Fruit fly (Drosophila melanogaster) whole organism, embryonic: ENCODE results near the gene CG1910.

ENCODE experiments used
- Atf-2 ChIP-seq: fragments of 200-800 bp; sonication (Bioruptor generic); optimal IDR thresholded peaks from 2 replicates; lab custom pipeline; 2016; ENCODE audit warnings: missing biosample characterization, missing genetic modification characterization
- B-H1 ChIP-seq: fragments of 200-800 bp; sonication (Bioruptor generic); IDR thresholded peaks from 3 replicates; pipeline ENCODE4 v1.3.6; 2022; ENCODE audit warnings: missing biosample characterization, missing genetic modification characterization
- BEAF-32 ChIP-seq: fragments of 200-800 bp; sonication (Bioruptor generic); optimal IDR thresholded peaks from 3 replicates; lab custom pipeline; 2017; ENCODE audit warnings: missing biosample characterization, missing genetic modification characterization, mild to moderate bottlenecking, moderate library complexity, missing genetic modification reagents
- CG10209 ChIP-seq: fragments of 200-800 bp; sonication (Bioruptor generic); optimal IDR thresholded peaks from 3 replicates; lab custom pipeline; 2017; ENCODE audit warnings: missing biosample characterization, mild to moderate bottlenecking, missing genetic modification characterization, missing genetic modification reagents
- CG11093 ChIP-seq: fragments of 200-800 bp; sonication (Bioruptor generic); IDR thresholded peaks from 3 replicates; pipeline ENCODE4 v1.3.6; 2022; ENCODE audit warnings: missing biosample characterization, missing genetic modification characterization
- CG11723 ChIP-seq: fragments of 200-800 bp; sonication (Bioruptor generic); optimal IDR thresholded peaks from 2 replicates; lab custom pipeline; 2017; ENCODE audit warnings: missing biosample characterization, mild to moderate bottlenecking, missing genetic modification characterization
- CG14860 ChIP-seq: fragments of 200-800 bp; sonication (Bioruptor generic); IDR thresholded peaks from 3 replicates; pipeline ENCODE4 v1.3.6; 2022; ENCODE audit warnings: missing biosample characterization, missing genetic modification characterization; ENCODE audit not compliant: partially characterized antibody
- CG15269 ChIP-seq: fragments of 200-800 bp; sonication (Bioruptor generic); optimal IDR thresholded peaks from 2 replicates; lab custom pipeline; 2018; ENCODE audit warnings: missing biosample characterization, mild to moderate bottlenecking, missing genetic modification characterization, moderate library complexity
- CG1792 ChIP-seq: fragments of 200-800 bp; sonication (Bioruptor generic); optimal IDR thresholded peaks from 2 replicates; lab custom pipeline; 2016; ENCODE audit warnings: missing biosample characterization, missing genetic modification characterization
- CG18262 ChIP-seq: fragments of 200-800 bp; optimal IDR thresholded peaks from 3 replicates; lab custom pipeline; 2019; ENCODE audit warnings: missing biosample characterization, mild to moderate bottlenecking, missing genetic modification characterization, moderate library complexity
- CG3163 ChIP-seq: fragments of 200-800 bp; sonication (Bioruptor generic); optimal IDR thresholded peaks from 3 replicates; lab custom pipeline; 2016; ENCODE audit warnings: missing biosample characterization, missing genetic modification characterization
- CG32532 ChIP-seq: fragments of 200-800 bp; sonication (Bioruptor generic); IDR thresholded peaks from 2 replicates; pipeline ENCODE4 v1.3.6; 2022; ENCODE audit warnings: missing biosample characterization, missing genetic modification characterization
- CG3838 ChIP-seq: fragments of 200-800 bp; sonication (Bioruptor generic); optimal IDR thresholded peaks from 3 replicates; lab custom pipeline; 2016; ENCODE audit warnings: missing biosample characterization, missing genetic modification characterization
- CG6765 ChIP-seq: fragments of 200-800 bp; sonication (Bioruptor generic); optimal IDR thresholded peaks from 3 replicates; lab custom pipeline; 2017; ENCODE audit warnings: missing biosample characterization, mild to moderate bottlenecking, missing genetic modification characterization
- CG9876 ChIP-seq: fragments of 200-800 bp; sonication (Bioruptor generic); optimal IDR thresholded peaks from 2 replicates; lab custom pipeline; 2016; ENCODE audit warnings: missing biosample characterization, missing genetic modification characterization
- CHES-1-like ChIP-seq: fragments of 200-800 bp; sonication (Bioruptor generic); optimal IDR thresholded peaks from 2 replicates; lab custom pipeline; 2016; ENCODE audit warnings: missing biosample characterization, missing genetic modification characterization
- CkIIα-i1 ChIP-seq: fragments of 200-800 bp; sonication (Bioruptor generic); IDR thresholded peaks from 2 replicates; pipeline ENCODE4 v1.3.6; 2022; ENCODE audit warnings: missing biosample characterization, missing genetic modification characterization
- Dfd ChIP-seq, 2 experiments: fragments of >200 bp; optimal IDR thresholded peaks; 2 replicates each; lab custom pipeline; 2017; ENCODE audit warnings: missing biosample characterization in 2 of 2, missing genetic modification characterization in 2 of 2
- Dip2 ChIP-seq: fragments of 200-800 bp; sonication (Bioruptor generic); IDR thresholded peaks from 2 replicates; pipeline ENCODE4 v1.3.6; 2022; ENCODE audit warnings: missing biosample characterization, missing genetic modification characterization
- Dll ChIP-seq: fragments of 200-800 bp; sonication (Bioruptor generic); IDR thresholded peaks from 4 replicates; pipeline ENCODE4 v1.3.6; 2022; ENCODE audit warnings: missing biosample characterization, missing genetic modification characterization; ENCODE audit not compliant: partially characterized antibody
- Doc3 ChIP-seq: fragments of 200-800 bp; sonication (Bioruptor generic); IDR thresholded peaks from 3 replicates; pipeline ENCODE4 v1.3.6; 2022; ENCODE audit warnings: missing biosample characterization, missing genetic modification characterization; ENCODE audit not compliant: partially characterized antibody
- Eip74EF ChIP-seq, 2 experiments: fragments of 200-800 bp in 1 of 2; fragments of >200 bp in 1 of 2; sonication (Bioruptor generic) in 1 of 2; optimal IDR thresholded peaks; 2 replicates each; lab custom pipeline; 2017 to 2019; ENCODE audit warnings: missing biosample characterization in 2 of 2, missing genetic modification characterization in 2 of 2, mild to moderate bottlenecking in 1 of 2, moderate library complexity in 1 of 2
- Fer2 ChIP-seq: fragments of 200-800 bp; sonication (Bioruptor generic); optimal IDR thresholded peaks from 2 replicates; lab custom pipeline; 2018; ENCODE audit warnings: missing biosample characterization, mild to moderate bottlenecking, missing genetic modification characterization, moderate library complexity
- Gug ChIP-seq: fragments of 200-800 bp; sonication (Bioruptor generic); IDR thresholded peaks from 4 replicates; pipeline ENCODE4 v1.3.6; 2022; ENCODE audit warnings: missing biosample characterization, missing genetic modification characterization
- HHEX ChIP-seq: fragments of 200-800 bp; sonication (Bioruptor generic); optimal IDR thresholded peaks from 3 replicates; lab custom pipeline; 2017; ENCODE audit warnings: missing biosample characterization, mild to moderate bottlenecking, missing genetic modification characterization, missing genetic modification reagents
- Hand ChIP-seq: fragments of 200-800 bp; sonication (Bioruptor generic); optimal IDR thresholded peaks from 2 replicates; lab custom pipeline; 2017; ENCODE audit warnings: mild to moderate bottlenecking, missing biosample characterization, missing genetic modification reagents, missing genetic modification characterization
- Hey ChIP-seq: fragments of 200-800 bp; sonication (Bioruptor generic); optimal IDR thresholded peaks from 3 replicates; lab custom pipeline; 2018; ENCODE audit warnings: missing biosample characterization, mild to moderate bottlenecking, missing genetic modification characterization
- Hr3 ChIP-seq: fragments of 200-800 bp; sonication (Bioruptor generic); optimal IDR thresholded peaks from 3 replicates; lab custom pipeline; 2016; ENCODE audit warnings: missing biosample characterization, missing genetic modification characterization
- Pdp1 ChIP-seq, 2 experiments: fragments of 200-800 bp; sonication (Bioruptor generic); optimal IDR thresholded peaks; 3 replicates each; lab custom pipeline; 2016; ENCODE audit warnings: missing biosample characterization in 2 of 2, missing genetic modification characterization in 2 of 2, mild to moderate bottlenecking in 1 of 2, moderate library complexity in 1 of 2
- Sox100B ChIP-seq: fragments of 200-800 bp; sonication (Bioruptor generic); optimal IDR thresholded peaks from 3 replicates; lab custom pipeline; 2018; ENCODE audit warnings: missing biosample characterization, mild to moderate bottlenecking, missing genetic modification characterization
- Sry-δ ChIP-seq: fragments of 200-800 bp; sonication (Bioruptor generic); optimal IDR thresholded peaks from 2 replicates; lab custom pipeline; 2016; ENCODE audit warnings: missing biosample characterization, missing genetic modification characterization
- Stat92E ChIP-seq, 3 experiments: fragments of >200 bp in 2 of 3; fragments of 200-800 bp in 1 of 3; sonication (Bioruptor generic) in 1 of 3; optimal IDR thresholded peaks; 2 replicates each; lab custom pipeline; 2017 to 2019; ENCODE audit warnings: missing biosample characterization in 3 of 3, missing genetic modification characterization in 3 of 3, mild to moderate bottlenecking in 1 of 3, moderate library complexity in 1 of 3
- Vsx1 ChIP-seq: fragments of 200-800 bp; sonication (Bioruptor generic); optimal IDR thresholded peaks from 2 replicates; lab custom pipeline; 2017; ENCODE audit warnings: missing biosample characterization, mild to moderate bottlenecking, missing genetic modification characterization, missing genetic modification reagents
- ash1 ChIP-seq: fragments of 200-800 bp; sonication (Bioruptor generic); optimal IDR thresholded peaks from 2 replicates; lab custom pipeline; 2018; ENCODE audit warnings: missing biosample characterization, mild to moderate bottlenecking, missing genetic modification characterization
- chif ChIP-seq, 2 experiments: fragments of 200-800 bp; sonication (Bioruptor generic); optimal IDR thresholded peaks; 3 replicates each; lab custom pipeline; 2016; ENCODE audit warnings: missing biosample characterization in 2 of 2, missing genetic modification characterization in 2 of 2
- ems ChIP-seq: fragments of 200-800 bp; sonication (Bioruptor generic); optimal IDR thresholded peaks from 3 replicates; lab custom pipeline; 2016; ENCODE audit warnings: missing biosample characterization, missing genetic modification characterization
- fd102C ChIP-seq: fragments of 200-800 bp; sonication (Bioruptor generic); optimal IDR thresholded peaks from 2 replicates; lab custom pipeline; 2018; ENCODE audit warnings: missing biosample characterization, mild to moderate bottlenecking, missing genetic modification characterization, moderate library complexity
- fd96Cb ChIP-seq: fragments of 200-800 bp; sonication (Bioruptor generic); optimal IDR thresholded peaks from 2 replicates; lab custom pipeline; 2018; ENCODE audit warnings: missing biosample characterization, mild to moderate bottlenecking, missing genetic modification characterization, moderate library complexity
- gsb ChIP-seq: fragments of 200-800 bp; sonication (Bioruptor generic); IDR thresholded peaks from 2 replicates; pipeline ENCODE4 v1.3.6; 2022; ENCODE audit warnings: missing biosample characterization, missing genetic modification characterization
- kay ChIP-seq: fragments of 200-800 bp; sonication (Bioruptor generic); optimal IDR thresholded peaks from 2 replicates; lab custom pipeline; 2016; ENCODE audit warnings: missing biosample characterization, missing genetic modification characterization
- oc ChIP-seq: fragments of 200-800 bp; sonication (Bioruptor generic); optimal IDR thresholded peaks from 2 replicates; lab custom pipeline; 2018; ENCODE audit warnings: missing biosample characterization, mild to moderate bottlenecking, missing genetic modification characterization, moderate library complexity
- onecut ChIP-seq: fragments of 200-800 bp; sonication (Bioruptor generic); IDR thresholded peaks from 2 replicates; pipeline ENCODE4 v1.3.6; 2022; ENCODE audit warnings: missing biosample characterization, missing genetic modification characterization
- otp ChIP-seq: fragments of 200-800 bp; sonication (Bioruptor generic); IDR thresholded peaks from 3 replicates; pipeline ENCODE4, ENCODE4 v1.3.6; 2022; ENCODE audit warnings: missing biosample characterization, missing genetic modification characterization
- pum ChIP-seq: fragments of 200-800 bp; sonication (Bioruptor generic); optimal IDR thresholded peaks from 2 replicates; lab custom pipeline; 2016; ENCODE audit warnings: missing biosample characterization, missing genetic modification characterization
- ssp ChIP-seq: fragments of 200-800 bp; sonication (Bioruptor generic); IDR thresholded peaks from 2 replicates; pipeline ENCODE4 v1.3.6; 2022; ENCODE audit warnings: missing biosample characterization, missing genetic modification characterization
- tll ChIP-seq, 2 experiments: fragments of 200-800 bp in 1 of 2; fragments of >200 bp in 1 of 2; sonication (Bioruptor generic) in 1 of 2; optimal IDR thresholded peaks; 2 replicates each; lab custom pipeline; 2017 to 2019; ENCODE audit warnings: missing biosample characterization in 2 of 2, missing genetic modification characterization in 2 of 2, mild to moderate bottlenecking in 1 of 2, moderate library complexity in 1 of 2
- wor ChIP-seq: fragments of 200-800 bp; sonication (Bioruptor generic); IDR thresholded peaks from 2 replicates; pipeline ENCODE4 v1.3.6; 2022; ENCODE audit warnings: missing biosample characterization, missing genetic modification characterization

The CG1910 gene

DNA sequence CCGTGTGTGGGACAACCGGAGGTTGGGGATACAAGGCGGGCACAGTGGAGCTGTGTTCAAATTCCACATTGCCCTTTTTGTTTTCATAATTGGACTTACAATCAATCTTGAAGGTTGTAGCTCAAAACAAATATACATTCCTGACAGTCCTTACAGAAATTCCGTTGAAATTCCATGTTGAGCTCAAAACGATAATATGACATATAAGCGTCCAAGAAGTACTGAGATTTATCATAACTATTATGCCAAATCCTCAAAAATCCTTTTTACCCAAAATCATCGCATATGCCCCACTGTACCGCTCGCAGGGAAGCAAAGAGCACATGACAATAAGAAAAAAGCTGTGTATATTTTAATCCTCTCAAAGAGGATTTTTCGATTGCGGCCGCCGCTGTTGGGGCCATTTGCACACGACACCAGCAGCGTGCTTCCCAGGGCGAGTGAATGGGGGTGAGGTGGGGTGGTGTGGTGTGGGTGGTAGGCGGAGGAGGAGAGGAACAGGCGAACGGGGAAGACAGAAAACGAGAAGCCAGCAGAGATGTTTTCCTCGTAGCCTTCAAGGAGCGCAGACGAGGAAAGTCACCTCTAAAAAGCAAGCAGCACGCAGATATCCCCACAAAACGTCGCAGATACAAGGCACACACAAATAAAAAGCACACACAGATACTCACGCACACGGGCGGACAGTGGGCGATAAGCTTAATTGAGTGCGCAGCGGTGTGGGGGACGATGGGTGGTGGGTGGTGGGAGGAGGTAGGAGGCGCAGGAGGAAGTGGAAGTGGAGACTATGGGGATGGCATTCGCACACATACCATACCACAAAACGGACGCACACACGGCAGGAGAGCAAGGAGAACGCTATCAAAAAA lies 29.9 kb upstream of the CG1910 start (continued):
- peak; percentile 36 for TF ChIP-seq CHES-1-like (GFP tag; lab: Kevin White, UChicago)
- no peak for TF ChIP-seq BEAF-32 (GFP tag; lab: Kevin White, UChicago)
- TF ChIP-seq Doc3 (GFP tag; lab: Robert Waterston, UW) = no peak
- TF ChIP-seq wor (GFP tag; lab: Robert Waterston, UW) = peak; percentile 45; the same call in 1 of the 2 replicates
- peak; percentile 57 for TF ChIP-seq CG1792 (GFP tag; lab: Kevin White, UChicago)
- no peak for TF ChIP-seq tll (GFP tag; optimal IDR thresholded peaks at IDR 0.05; lab: Kevin White, UChicago)
- peak; percentile 67 for TF ChIP-seq Atf-2 (GFP tag; lab: Kevin White, UChicago)
- no peak for TF ChIP-seq CG3838
- peak; percentile 52; the same call in 2 of the 4 replicates for TF ChIP-seq Gug (GFP tag; lab: Robert Waterston, UW)
- TF ChIP-seq Dip2 = no peak
- TF ChIP-seq Hr3 = peak; percentile 6
- TF ChIP-seq CG32532 (GFP tag; lab: Robert Waterston, UW) = peak; percentile 53
- peak; percentile 25 to 47 for TF ChIP-seq Pdp1 (GFP tag; optimal IDR thresholded peaks at IDR 0.05; lab: Kevin White, UChicago)
- no peak for TF ChIP-seq CG3163
- peak; percentile 59 for TF ChIP-seq Sox100B (GFP tag; lab: Kevin White, UChicago)
- TF ChIP-seq Vsx1 (GFP tag; lab: Kevin White, UChicago) = no peak
- TF ChIP-seq gsb (GFP tag; lab: Robert Waterston, UW) = no peak
- TF ChIP-seq CG18262 (tag; lab: Kevin White, UChicago) = peak; percentile 58
- TF ChIP-seq CG11723 (GFP tag; lab: Kevin White, UChicago) = peak; percentile 18
- TF ChIP-seq CkIIα-i1 (GFP tag; lab: Robert Waterston, UW) = no peak
- TF ChIP-seq CG10209 = peak; percentile 74
- no peak for TF ChIP-seq Dfd (GFP tag; optimal IDR thresholded peaks at IDR 0.05; lab: Kevin White, UChicago)
- TF ChIP-seq Fer2 (tag; lab: Kevin White, UChicago) = peak; percentile 22
- TF ChIP-seq Hand (GFP tag; lab: Kevin White, UChicago) = peak; percentile 37
- no peak for TF ChIP-seq CG14860 (GFP tag; lab: Robert Waterston, UW)
- no peak for TF ChIP-seq CG9876 (GFP tag; lab: Kevin White, UChicago)
- no peak; the same call in 2 of the 3 replicates for TF ChIP-seq CG11093 (GFP tag; lab: Robert Waterston, UW)
- no peak for TF ChIP-seq ash1
- TF ChIP-seq kay (GFP tag; lab: Kevin White, UChicago) = peak; percentile 47
- no peak for TF ChIP-seq pum (GFP tag; lab: Kevin White, UChicago)
- peak; percentile 31 for TF ChIP-seq oc (tag; lab: Kevin White, UChicago)
- no peak for TF ChIP-seq Dll (GFP tag; lab: Robert Waterston, UW)
- peak; percentile 52 for TF ChIP-seq ems (GFP tag; lab: Kevin White, UChicago)
- TF ChIP-seq CG6765 (GFP tag; lab: Kevin White, UChicago) = no peak
- TF ChIP-seq Eip74EF (GFP tag; optimal IDR thresholded peaks at IDR 0.05; lab: Kevin White, UChicago) = peak in 1 of 2 experiments; percentile 38
- TF ChIP-seq Hey (tag; lab: Kevin White, UChicago) = peak; percentile 40
- TF ChIP-seq B-H1 (GFP tag; lab: Robert Waterston, UW) = 0 out of 3 replicates have a peak, but pooled peaks have one; percentile 22
- TF ChIP-seq HHEX (GFP tag; lab: Kevin White, UChicago) = peak; percentile 63
- no peak for TF ChIP-seq fd102C
- no peak for TF ChIP-seq Stat92E (GFP tag; optimal IDR thresholded peaks at IDR 0.05; lab: Kevin White, UChicago)
- TF ChIP-seq otp (GFP tag; lab: Robert Waterston, UW) = no peak
- TF ChIP-seq Sry-δ (GFP tag; lab: Kevin White, UChicago) = peak; percentile 9
- peak; percentile 36 to 56 for TF ChIP-seq chif (GFP tag; optimal IDR thresholded peaks at IDR 0.05; lab: Kevin White, UChicago)
- TF ChIP-seq ssp (GFP tag; lab: Robert Waterston, UW) = no peak
- TF ChIP-seq CG15269 (tag; lab: Kevin White, UChicago) = peak; percentile 71
- peak; percentile 43; the same call in 1 of the 2 replicates for TF ChIP-seq onecut (GFP tag; lab: Robert Waterston, UW)
- TF ChIP-seq fd96Cb (tag; lab: Kevin White, UChicago) = peak; percentile 58
